Fruit fly (Drosophila melanogaster): Measurements from ENCODE around the gene glu.

- TF ChIP-seq ey (GFP tag; optimal IDR thresholded peaks at IDR 0.05) (no peak), usp (GFP tag; optimal IDR thresholded peaks at IDR 0.05) (no peak)
These were observed 15.9 kb upstream of the glu start, which contains the start of gene yellow-b for dm6 chr2L:16754074-16754473.
